Worm (Caenorhabditis elegans): Measurements from ENCODE around the gene R102.11.

- TF ChIP-seq jun-1 (tag; optimal IDR thresholded peaks at IDR 0.05): no peak
- TF ChIP-seq pha-4 (GFP tag; IDR thresholded peaks at IDR 0.05): no peak
- TF ChIP-seq pha-4 (tag; optimal IDR thresholded peaks at IDR 0.05): no peak
- no peak for TF ChIP-seq nhr-10 (tag; optimal IDR thresholded peaks at IDR 0.05)
- no peak for TF ChIP-seq dmd-8 (GFP tag; IDR thresholded peaks at IDR 0.05)
Observed at ce11 chrIV:10711729-10712128, 12.2 kb upstream of the R102.11 start, which contains the start of gene glb-21.
